Fruit fly (Drosophila melanogaster): ENCODE data around the gene PIG-K.
A peak's percentile ranks its signal among the peaks of the same experiment; 100 is the strongest.

Gene PIG-K

DNA sequence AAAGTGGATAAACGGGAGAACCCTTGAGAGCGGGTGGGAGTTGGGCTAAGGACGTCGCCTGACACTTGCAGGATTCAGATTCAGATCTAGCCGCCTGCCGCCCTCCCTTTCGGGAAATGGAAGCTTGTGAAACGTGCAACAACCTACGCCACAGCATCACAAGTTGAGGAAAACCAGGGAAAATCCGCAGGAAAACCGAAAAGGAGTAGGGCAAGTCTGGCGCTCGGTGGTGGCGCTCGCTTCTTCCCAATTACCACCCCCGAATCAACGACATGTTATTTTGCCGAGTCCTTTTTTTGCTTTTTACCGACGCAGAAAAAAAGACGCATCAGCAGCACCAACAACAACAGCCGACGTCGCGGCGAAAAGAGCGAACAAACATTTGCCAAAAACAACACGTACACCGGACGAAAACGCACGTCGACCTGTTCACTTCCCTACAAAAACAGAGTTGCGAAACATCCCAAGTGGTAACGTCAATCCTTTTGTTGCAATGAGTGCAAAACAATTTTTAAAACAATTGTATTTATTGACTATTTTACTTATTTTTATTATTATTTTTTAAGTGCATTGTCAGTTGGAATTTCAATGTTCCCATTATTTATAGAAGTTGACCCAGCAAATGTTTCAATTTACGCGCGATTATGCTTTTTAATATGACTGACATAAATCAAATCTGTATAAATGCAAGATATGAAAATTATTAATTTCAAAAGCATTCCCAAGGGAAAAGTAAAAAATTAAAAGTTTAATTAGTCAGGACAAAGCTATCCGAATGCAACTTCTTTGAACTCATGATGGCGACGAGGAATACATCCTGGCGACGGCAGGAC lies 2.3 kb upstream of the PIG-K start (continued):
- TF ChIP-seq cwo (GFP tag; optimal IDR thresholded peaks at IDR 0.05) (peak; percentile 36), ind (GFP tag; optimal IDR thresholded peaks at IDR 0.05) (peak; percentile 49), Dad (GFP tag; optimal IDR thresholded peaks at IDR 0.05) (no peak), H2.0 (GFP tag; IDR thresholded peaks at IDR 0.05) (0 out of 2 replicates have a peak, but pooled peaks have one; percentile 40), NK7.1 (GFP tag; optimal IDR thresholded peaks at IDR 0.05) (no peak), ATbp (GFP tag; optimal IDR thresholded peaks at IDR 0.05) (peak; percentile 27), mirr (GFP tag; optimal IDR thresholded peaks at IDR 0.05) (no peak), CG11093 (GFP tag; IDR thresholded peaks at IDR 0.05) (no peak), chn (GFP tag; optimal IDR thresholded peaks at IDR 0.05) (no peak), cad (GFP tag; optimal IDR thresholded peaks at IDR 0.05) (no peak), Taf1 (GFP tag; IDR thresholded peaks at IDR 0.05) (no peak), usp (GFP tag; optimal IDR thresholded peaks at IDR 0.05) (no peak), Ets97D (GFP tag; optimal IDR thresholded peaks at IDR 0.05) (no peak), disco-r (GFP tag; optimal IDR thresholded peaks at IDR 0.05) (no peak), MESR4 (GFP tag; optimal IDR thresholded peaks at IDR 0.05) (no peak), nom (GFP tag; optimal IDR thresholded peaks at IDR 0.05) (no peak), gcm (GFP tag; optimal IDR thresholded peaks at IDR 0.05) (no peak), CG18599 (GFP tag; optimal IDR thresholded peaks at IDR 0.05) (peak; percentile 62), ttk (GFP tag; IDR thresholded peaks at IDR 0.05) (peak; percentile 56), yki (optimal IDR thresholded peaks at IDR 0.05) (no peak), chm (GFP tag; IDR thresholded peaks at IDR 0.05) (peak; percentile 67), Fer2 (tag; optimal IDR thresholded peaks at IDR 0.05) (no peak), Lim3 (GFP tag; IDR thresholded peaks at IDR 0.05) (no peak), gsb-n (tag; optimal IDR thresholded peaks at IDR 0.05) (peak; percentile 42), CG16779 (GFP tag; IDR thresholded peaks at IDR 0.05) (no peak), chinmo (GFP tag; IDR thresholded peaks at IDR 0.05; ENCODE audit: partially characterized antibody) (0 out of 4 replicates have a peak, but pooled peaks have one; percentile 14), Nf-YC (tag; optimal IDR thresholded peaks at IDR 0.05) (no peak), CG9876 (GFP tag; optimal IDR thresholded peaks at IDR 0.05) (no peak), tx (GFP tag; optimal IDR thresholded peaks at IDR 0.05) (no peak), Spps (tag; optimal IDR thresholded peaks at IDR 0.05) (no peak), maf-S (GFP tag; optimal IDR thresholded peaks at IDR 0.05) (no peak), ham (GFP tag; IDR thresholded peaks at IDR 0.05) (no peak), so (GFP tag; IDR thresholded peaks at IDR 0.05) (0 out of 3 replicates have a peak, but pooled peaks have one; percentile 47), slbo (GFP tag; IDR thresholded peaks at IDR 0.05) (peak; percentile 78), bsh (GFP tag; optimal IDR thresholded peaks at IDR 0.05) (peak in 1 of 2 experiments; percentile 61), CG2712 (tag; optimal IDR thresholded peaks at IDR 0.05) (peak; percentile 49), gt (GFP tag; IDR thresholded peaks at IDR 0.05) (no peak), CG18011 (GFP tag; optimal IDR thresholded peaks at IDR 0.05) (peak; percentile 13), dan (GFP tag; IDR thresholded peaks at IDR 0.05) (no peak), CG30403 (GFP tag; optimal IDR thresholded peaks at IDR 0.05) (peak; percentile 71), CG4360 (GFP tag; IDR thresholded peaks at IDR 0.05) (peak; percentile 63), CG1529 (GFP tag; optimal IDR thresholded peaks at IDR 0.05) (no peak), lab (GFP tag; optimal IDR thresholded peaks at IDR 0.05) (peak; percentile 58), CG4424 (GFP tag; optimal IDR thresholded peaks at IDR 0.05) (peak; percentile 45), Mrtf (GFP tag; IDR thresholded peaks at IDR 0.05) (no peak), CG18476 (GFP tag; optimal IDR thresholded peaks at IDR 0.05) (no peak), CG16815 (GFP tag; optimal IDR thresholded peaks at IDR 0.05) (peak; percentile 26), bab2 (GFP tag; optimal IDR thresholded peaks at IDR 0.05) (no peak), Xrp1 (GFP tag; IDR thresholded peaks at IDR 0.05) (peak; percentile 68; the same call in 1 of the 2 replicates), CG15696 (tag; optimal IDR thresholded peaks at IDR 0.05) (no peak)
